Worm (Caenorhabditis elegans) whole organism, L4 larva: ENCODE data around the gene F26C11.1.

Experiments used
- aly-2 ChIP-seq: sonication (generic microtip); optimal IDR thresholded peaks from 2 replicates; lab custom pipeline; 2018; ENCODE audit warnings: missing biosample characterization, missing genetic modification characterization
- daf-16 ChIP-seq, 3 experiments: sonication (generic microtip); optimal IDR thresholded peaks; 2 replicates each; lab custom pipeline; 2016 to 2017; ENCODE audit warnings: missing genetic modification characterization in 3 of 3, missing genetic modification reagents in 3 of 3, mild to moderate bottlenecking in 2 of 3, missing compliant biosample characterization in 2 of 3, missing biosample characterization in 1 of 3, moderate library complexity in 1 of 3
- fkh-10 ChIP-seq: fragments of 150-350 bp; optimal IDR thresholded peaks from 2 replicates; lab custom pipeline; 2014; ENCODE audit warnings: missing biosample characterization, missing genetic modification reagents, missing genetic modification characterization
- nhr-237 ChIP-seq: sonication (generic microtip); optimal IDR thresholded peaks from 2 replicates; lab custom pipeline; 2017; ENCODE audit warnings: missing biosample characterization, missing genetic modification characterization
- unc-130 ChIP-seq: sonication (generic microtip); optimal IDR thresholded peaks from 2 replicates; lab custom pipeline; 2016; ENCODE audit warnings: missing genetic modification reagents, missing genetic modification characterization, missing compliant biosample characterization

ce11 chrII:9934570-9934969, 40.0 kb downstream of the F26C11.1 start:
- TF ChIP-seq aly-2 (no peak), unc-130 (no peak), fkh-10 (no peak), daf-16 (GFP tag; optimal IDR thresholded peaks at IDR 0.05; lab: Kevin White, UChicago) (no peak), daf-16 (tag; optimal IDR thresholded peaks at IDR 0.05; lab: Kevin White, UChicago) (peak; percentile 14), nhr-237 (tag; lab: Kevin White, UChicago) (no peak)
